Worm (Caenorhabditis elegans) whole organism, L1 larva: ENCODE data around the gene R04B5.7.

Source experiments
- C04F5.9 ChIP-seq: sonication (generic microtip); optimal IDR thresholded peaks from 2 replicates; lab custom pipeline; 2016; ENCODE audit warnings: missing genetic modification characterization, missing compliant biosample characterization
- C16A3.4 ChIP-seq: fragments of 150-350 bp; optimal IDR thresholded peaks from 2 replicates; lab custom pipeline; 2014; ENCODE audit warnings: missing biosample characterization, missing genetic modification characterization
- C34B4.2 ChIP-seq: sonication (generic microtip); optimal IDR thresholded peaks from 2 replicates; lab custom pipeline; 2017; ENCODE audit warnings: mild to moderate bottlenecking, missing genetic modification characterization, missing compliant biosample characterization
- aly-2 ChIP-seq: fragments of 150-350 bp; optimal IDR thresholded peaks from 2 replicates; lab custom pipeline; 2014; ENCODE audit warnings: missing biosample characterization, missing genetic modification characterization
- blmp-1 ChIP-seq: fragments of 150-350 bp; optimal IDR thresholded peaks from 2 replicates; lab custom pipeline; 2014; ENCODE audit warnings: missing biosample characterization, missing genetic modification characterization
- ceh-63 ChIP-seq: fragments of 200-800 bp; sonication (Bioruptor generic); optimal IDR thresholded peaks from 2 replicates; lab custom pipeline; 2018; ENCODE audit warnings: mild to moderate bottlenecking, missing genetic modification characterization, missing compliant biosample characterization
- ceh-8 ChIP-seq: fragments of 200-800 bp; sonication (Bioruptor generic); optimal IDR thresholded peaks from 2 replicates; lab custom pipeline; 2018; ENCODE audit warnings: mild to moderate bottlenecking, missing genetic modification characterization, moderate library complexity, missing compliant biosample characterization
- ceh-82 ChIP-seq, 3 experiments: fragments of 150-350 bp in 1 of 3; sonication (generic microtip) in 2 of 3; optimal IDR thresholded peaks; 2 replicates each; lab custom pipeline; 2014 to 2017; ENCODE audit warnings: missing biosample characterization in 3 of 3, missing genetic modification characterization in 3 of 3
- ceh-88 ChIP-seq: fragments of 200-800 bp; sonication (Bioruptor generic); IDR thresholded peaks from 2 replicates; pipeline ENCODE4 v1.3.6; 2022; ENCODE audit warnings: missing genetic modification characterization, missing compliant biosample characterization
- dpl-1 ChIP-seq, 3 experiments: fragments of 150-350 bp in 2 of 3; sonication (generic microtip) in 1 of 3; optimal IDR thresholded peaks; 2 replicates each; lab custom pipeline; 2014 to 2017; ENCODE audit warnings: missing biosample characterization in 3 of 3, missing genetic modification characterization in 3 of 3, missing genetic modification reagents in 3 of 3
- efl-1 ChIP-seq, 4 experiments: fragments of 150-350 bp; optimal IDR thresholded peaks in 3 of 4; peaks in 1 of 4; 1 replicate in 1 of 4; 2 replicates in 3 of 4; lab custom pipeline; 2014; ENCODE audit warnings: missing biosample characterization in 2 of 4, missing genetic modification characterization in 2 of 4, missing genetic modification reagents in 2 of 4
- elt-2 ChIP-seq: sonication (generic microtip); optimal IDR thresholded peaks from 2 replicates; lab custom pipeline; 2016; ENCODE audit warnings: missing genetic modification characterization, mild to moderate bottlenecking, inconsistent platforms, missing compliant biosample characterization, missing genetic modification reagents
- ets-5 ChIP-seq: fragments of 200-800 bp; sonication (Bioruptor generic); IDR thresholded peaks from 2 replicates; pipeline ENCODE4 v1.3.6; 2022; ENCODE audit warnings: missing genetic modification characterization, missing compliant biosample characterization
- fkh-10 ChIP-seq: sonication (generic microtip); optimal IDR thresholded peaks from 2 replicates; lab custom pipeline; 2017; ENCODE audit warnings: missing biosample characterization, missing genetic modification reagents, missing genetic modification characterization
- fkh-4 ChIP-seq: sonication (generic microtip); optimal IDR thresholded peaks from 2 replicates; lab custom pipeline; 2016; ENCODE audit warnings: missing compliant biosample characterization, missing genetic modification characterization, borderline replicate concordance
- fkh-8 ChIP-seq: sonication (generic microtip); optimal IDR thresholded peaks from 2 replicates; lab custom pipeline; 2016; ENCODE audit warnings: mild to moderate bottlenecking, missing genetic modification characterization, missing compliant biosample characterization
- fos-1 ChIP-seq: fragments of 150-350 bp; optimal IDR thresholded peaks from 2 replicates; lab custom pipeline; 2014; ENCODE audit warnings: missing biosample characterization, missing genetic modification characterization
- grh-1 ChIP-seq: fragments of 200-800 bp; sonication (Bioruptor generic); IDR thresholded peaks from 2 replicates; pipeline ENCODE4 v1.3.6; 2022; ENCODE audit warnings: missing genetic modification reagents, missing genetic modification characterization, missing compliant biosample characterization
- irx-1 ChIP-seq: sonication (generic microtip); optimal IDR thresholded peaks from 2 replicates; lab custom pipeline; 2016; ENCODE audit warnings: missing genetic modification characterization, missing compliant biosample characterization
- lin-15B ChIP-seq: fragments of 150-350 bp; sonication (generic microtip); optimal IDR thresholded peaks from 3 replicates; lab custom pipeline; 2014; ENCODE audit warnings: missing biosample characterization, missing genetic modification characterization
- lin-39 ChIP-seq: fragments of 150-350 bp; optimal IDR thresholded peaks from 2 replicates; lab custom pipeline; 2014; ENCODE audit warnings: missing biosample characterization, missing genetic modification reagents, missing genetic modification characterization
- lsy-2 ChIP-seq, 2 experiments: fragments of 150-350 bp; optimal IDR thresholded peaks; 2 replicates each; lab custom pipeline; 2014; ENCODE audit warnings: missing biosample characterization in 2 of 2, missing genetic modification characterization in 2 of 2
- mab-9 ChIP-seq: fragments of 200-800 bp; sonication (Bioruptor generic); IDR thresholded peaks from 2 replicates; pipeline ENCODE4 v1.3.6; 2022; ENCODE audit warnings: missing genetic modification reagents, missing genetic modification characterization, missing compliant biosample characterization
- mdl-1 ChIP-seq, 2 experiments: fragments of 150-350 bp; optimal IDR thresholded peaks; 2 replicates each; lab custom pipeline; 2014 to 2017; ENCODE audit warnings: missing biosample characterization in 2 of 2, missing genetic modification characterization in 2 of 2, inconsistent platforms in 1 of 2
- nhr-12 ChIP-seq: sonication (generic microtip); optimal IDR thresholded peaks from 2 replicates; lab custom pipeline; 2017; ENCODE audit warnings: missing biosample characterization, missing genetic modification characterization
- nhr-19 ChIP-seq: fragments of 200-800 bp; sonication (Bioruptor generic); conservative IDR thresholded peaks from 2 replicates; pipeline ENCODE4 v1.3.6; 2022; ENCODE audit warnings: missing genetic modification characterization, missing compliant biosample characterization
- nhr-237 ChIP-seq: fragments of 150-350 bp; optimal IDR thresholded peaks from 2 replicates; lab custom pipeline; 2014; ENCODE audit warnings: missing biosample characterization, missing genetic modification characterization
- nhr-47 ChIP-seq: sonication (generic microtip); optimal IDR thresholded peaks from 2 replicates; lab custom pipeline; 2016; ENCODE audit warnings: mild to moderate bottlenecking, missing genetic modification characterization, moderate library complexity, missing compliant biosample characterization
- nhr-71 ChIP-seq: sonication (generic microtip); optimal IDR thresholded peaks from 2 replicates; lab custom pipeline; 2016; ENCODE audit warnings: mild to moderate bottlenecking, missing genetic modification characterization, moderate library complexity, missing compliant biosample characterization
- nhr-84 ChIP-seq: sonication (generic microtip); optimal IDR thresholded peaks from 2 replicates; lab custom pipeline; 2017; ENCODE audit warnings: missing biosample characterization, missing genetic modification characterization
- pag-3 ChIP-seq: sonication (generic microtip); optimal IDR thresholded peaks from 2 replicates; lab custom pipeline; 2017; ENCODE audit warnings: missing genetic modification characterization, mild to moderate bottlenecking, missing compliant biosample characterization, antibody characterized with exemption, borderline replicate concordance; ENCODE audit not compliant: insufficient read depth
- rnt-1 ChIP-seq: sonication (generic microtip); optimal IDR thresholded peaks from 2 replicates; lab custom pipeline; 2016; ENCODE audit warnings: mild to moderate bottlenecking, missing genetic modification characterization, moderate library complexity, missing compliant biosample characterization
- unc-130 ChIP-seq: fragments of 150-350 bp; optimal IDR thresholded peaks from 2 replicates; lab custom pipeline; 2017; ENCODE audit warnings: missing biosample characterization, missing genetic modification characterization, inconsistent platforms
- xbp-1 ChIP-seq: sonication (generic microtip); optimal IDR thresholded peaks from 2 replicates; lab custom pipeline; 2016; ENCODE audit warnings: missing genetic modification characterization, missing compliant biosample characterization
- zag-1 ChIP-seq: fragments of 150-350 bp; optimal IDR thresholded peaks from 2 replicates; lab custom pipeline; 2014; ENCODE audit warnings: missing biosample characterization, missing genetic modification characterization
- ztf-11 ChIP-seq, 2 experiments: sonication (generic microtip); optimal IDR thresholded peaks; 2 replicates each; lab custom pipeline; 2016 to 2017; ENCODE audit warnings: missing genetic modification characterization in 2 of 2, missing biosample characterization in 1 of 2, missing compliant biosample characterization in 1 of 2
- ztf-4 ChIP-seq: fragments of 150-350 bp; optimal IDR thresholded peaks from 2 replicates; lab custom pipeline; 2014; ENCODE audit warnings: missing biosample characterization, missing genetic modification characterization

R04B5.7 gene

DNA sequence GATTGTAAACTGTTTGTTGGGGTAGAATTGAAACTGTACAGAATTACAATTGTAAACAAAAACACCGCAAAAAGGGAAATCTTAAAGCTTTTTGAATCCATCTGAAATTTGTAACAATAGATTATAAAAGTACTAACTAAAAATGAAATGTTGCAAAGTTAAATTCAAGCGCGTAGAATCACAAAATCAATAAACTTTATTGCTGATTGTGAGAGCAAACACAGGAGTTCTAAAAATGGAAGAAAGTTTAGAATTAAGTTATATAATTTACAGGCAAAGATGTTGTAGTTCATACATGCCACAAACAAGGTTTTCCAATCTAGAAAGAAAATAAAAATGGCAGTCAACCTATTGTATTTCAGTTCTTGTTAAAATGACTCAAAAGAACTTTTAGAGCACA, 21.8 kb upstream of the R04B5.7 start, which contains the start of gene C08B6.3 (continued):
- no peak for TF ChIP-seq grh-1 (GFP tag; lab: Robert Waterston, UW)
- TF ChIP-seq, all 84 proteins: peak for 0

DNA sequence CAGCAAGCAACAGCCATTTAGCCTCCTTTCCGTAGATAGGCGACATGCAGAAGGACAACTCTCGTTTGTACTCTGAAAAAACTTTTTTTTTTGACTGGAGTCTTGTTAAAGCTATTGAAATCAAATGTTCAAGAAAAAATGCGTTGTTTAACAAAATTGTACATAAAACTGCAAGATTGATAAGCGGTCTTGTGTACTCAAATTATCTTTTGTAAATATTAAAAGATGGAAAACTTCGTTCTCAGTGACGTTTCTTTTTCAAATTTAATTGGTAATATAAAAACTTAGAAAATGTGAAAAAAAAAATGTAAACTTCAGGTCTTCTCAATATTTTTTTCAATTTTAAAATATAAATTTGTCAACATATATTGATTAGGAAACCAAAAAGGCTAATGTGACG, 20.8 kb upstream of the R04B5.7 start:
- TF ChIP-seq dpl-1 (GFP tag; optimal IDR thresholded peaks at IDR 0.05; lab: Kevin White, UChicago) (no peak), ceh-82 (tag; optimal IDR thresholded peaks at IDR 0.05; lab: Kevin White, UChicago) (no peak), mdl-1 (tag; optimal IDR thresholded peaks at IDR 0.05; lab: Kevin White, UChicago) (no peak), nhr-19 (GFP tag; lab: Robert Waterston, UW) (no peak), efl-1 (optimal IDR thresholded peaks at IDR 0.05; lab: Kevin White, UChicago) (no peak), efl-1 (GFP tag; optimal IDR thresholded peaks at IDR 0.05 in 1 of 2; lab: Kevin White, UChicago) (no peak), blmp-1 (tag; lab: Kevin White, UChicago) (no peak), fkh-8 (tag; lab: Kevin White, UChicago) (no peak), irx-1 (tag; lab: Kevin White, UChicago) (no peak), fkh-10 (GFP tag; lab: Kevin White, UChicago) (no peak), C04F5.9 (tag; lab: Kevin White, UChicago) (no peak)

DNA sequence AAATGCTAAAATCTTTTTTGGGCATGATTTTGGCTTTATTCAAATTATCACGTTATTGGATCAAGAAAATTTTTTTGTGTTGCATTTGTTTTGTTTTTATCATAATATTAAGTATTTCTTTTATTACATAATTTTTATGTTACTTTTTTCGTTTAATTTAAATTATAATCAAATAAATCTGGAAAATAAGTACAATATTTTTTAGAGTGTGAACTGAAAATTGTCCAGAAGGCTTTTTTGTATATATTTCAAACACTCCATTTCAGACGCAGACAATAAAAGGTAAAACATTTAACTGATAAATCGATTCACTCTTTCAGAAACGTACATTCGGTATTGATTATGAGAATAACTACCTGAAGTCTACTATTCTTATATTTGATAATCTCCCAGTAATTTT, 16.9 kb upstream of the R04B5.7 start, which contains the start of gene C08B6.11:
Gene C08B6.11, plus strand, starts transcription at position 301 of the 400 bp plus-strand sequence.
- no peak for TF ChIP-seq mab-9 (GFP tag; lab: Robert Waterston, UW)
- no peak for TF ChIP-seq lin-15B (tag; lab: Kevin White, UChicago)
- no peak for TF ChIP-seq dpl-1 (GFP tag; optimal IDR thresholded peaks at IDR 0.05; lab: Kevin White, UChicago)
- no peak for TF ChIP-seq aly-2
- no peak for TF ChIP-seq zag-1
- TF ChIP-seq ztf-4, result no peak
- no peak for TF ChIP-seq ceh-88 (GFP tag; lab: Robert Waterston, UW)
- TF ChIP-seq nhr-71, result no peak
- no peak for TF ChIP-seq lsy-2 (tag; optimal IDR thresholded peaks at IDR 0.05; lab: Kevin White, UChicago)
- no peak for TF ChIP-seq ets-5
- no peak for TF ChIP-seq C16A3.4 (tag; lab: Kevin White, UChicago)

DNA sequence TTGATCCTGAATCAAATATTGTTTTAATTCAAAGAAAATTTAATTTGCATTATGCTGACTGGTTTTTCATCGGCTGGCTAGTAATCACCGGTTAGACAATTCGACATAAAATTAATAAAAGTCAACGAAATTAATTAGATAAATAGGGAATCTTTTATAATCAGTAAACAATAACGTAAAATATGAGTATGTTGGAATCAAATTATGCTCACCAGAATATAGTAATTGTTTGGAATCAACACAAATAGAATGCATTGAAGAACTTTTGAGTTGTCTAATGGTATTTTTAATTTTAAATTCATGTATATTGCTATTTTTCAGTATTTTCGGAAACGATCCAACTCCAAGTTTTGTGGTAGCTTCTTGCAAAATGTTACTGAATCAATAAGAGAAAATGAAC, 15.1 kb upstream of the R04B5.7 start, which contains the start of gene C08B6.2:
Gene C08B6.2, plus strand, starts transcription at position 301 of the 400 bp plus-strand sequence.
- TF ChIP-seq lin-39 (tag; lab: Kevin White, UChicago) (no peak), fkh-4 (no peak), nhr-84 (no peak), nhr-12 (tag; lab: Kevin White, UChicago) (no peak), nhr-237 (tag; lab: Kevin White, UChicago) (no peak), ceh-63 (GFP tag; lab: Kevin White, UChicago) (no peak), ets-5 (no peak), ceh-8 (GFP tag; lab: Kevin White, UChicago) (no peak), pag-3 (tag; lab: Kevin White, UChicago) (no peak), nhr-47 (tag; lab: Kevin White, UChicago) (no peak), elt-2 (tag; lab: Kevin White, UChicago) (no peak), fos-1 (no peak), ztf-4 (no peak), rnt-1 (tag; lab: Kevin White, UChicago) (no peak), unc-130 (tag; lab: Kevin White, UChicago) (no peak), ztf-11 (tag; optimal IDR thresholded peaks at IDR 0.05; lab: Kevin White, UChicago) (no peak), aly-2 (no peak), C34B4.2 (tag; lab: Kevin White, UChicago) (no peak), xbp-1 (tag; lab: Kevin White, UChicago) (no peak)
